Worm (Caenorhabditis elegans): ENCODE measurements around the gene igdb-2.

- TF ChIP-seq mdt-29 (GFP tag; IDR thresholded peaks at IDR 0.05), result no peak
- no peak for TF ChIP-seq snpc-4 (tag; optimal IDR thresholded peaks at IDR 0.05)
- TF ChIP-seq ZK546.5 (tag; optimal IDR thresholded peaks at IDR 0.05), result no peak
- no peak for TF ChIP-seq mxl-2 (GFP tag; conservative IDR thresholded peaks at IDR 0.05)
- no peak for TF ChIP-seq aly-2 (tag; optimal IDR thresholded peaks at IDR 0.05)
- no peak for TF ChIP-seq egl-27 (tag; optimal IDR thresholded peaks at IDR 0.05)
- TF ChIP-seq nhr-41 (GFP tag; IDR thresholded peaks at IDR 0.05), result no peak
- TF ChIP-seq pha-4 (GFP tag; IDR thresholded peaks at IDR 0.05), result no peak
- no peak for TF ChIP-seq pha-4 (tag; optimal IDR thresholded peaks at IDR 0.05)
- TF ChIP-seq nhr-237 (tag; optimal IDR thresholded peaks at IDR 0.05), result no peak
- no peak for TF ChIP-seq lin-38 (GFP tag; IDR thresholded peaks at IDR 0.05)
- TF ChIP-seq set-16 (GFP tag; IDR thresholded peaks at IDR 0.05), result no peak
- no peak for TF ChIP-seq daf-19 (GFP tag; conservative IDR thresholded peaks at IDR 0.05)
- TF ChIP-seq Y75B8A.6 (GFP tag; IDR thresholded peaks at IDR 0.05), result no peak
Observed at ce11 chrIV:12432340-12432739, 36.1 kb upstream of the igdb-2 start, which contains the start of gene clec-184.
